Worm (Caenorhabditis elegans) whole organism, L4/young adult: ENCODE data around the gene dhs-24.
"Not testable (repeated sequence)": the region's sequence is repeated elsewhere in the genome, so short reads cannot be mapped to it uniquely, and the experiment has no call there.

ENCODE experiments used
- W03F9.2 ChIP-seq: fragments of 150-350 bp; optimal IDR thresholded peaks from 2 replicates; lab custom pipeline; 2014; ENCODE audit warnings: missing biosample characterization, missing genetic modification characterization
- dao-5 ChIP-seq: sonication (generic microtip); optimal IDR thresholded peaks from 2 replicates; lab custom pipeline; 2016; ENCODE audit warnings: missing genotype, missing genetic modification characterization, moderate library complexity, missing compliant biosample characterization
- him-1 ChIP-seq: sonication (generic microtip); optimal IDR thresholded peaks from 2 replicates; lab custom pipeline; 2016; ENCODE audit warnings: missing genotype, missing genetic modification reagents, missing genetic modification characterization, missing compliant biosample characterization

dhs-24 gene

ce11 chrV:19949721-19950120 lies 3.3 kb upstream of the dhs-24 start, which contains the start of gene Y60A3A.8:
TSS of gene Y60A3A.8 (plus strand) at chrV:19949978.
- not testable (repeated sequence) for TF ChIP-seq W03F9.2, him-1, dao-5 (tag; lab: Kevin White, UChicago)

- not testable (repeated sequence) for TF ChIP-seq dao-5, W03F9.2, him-1 (tag; lab: Kevin White, UChicago)
These were observed 2.6 kb upstream of the dhs-24 start, which contains the start of gene tmed-4 for ce11 chrV:19948993-19949392. TSS of gene tmed-4 (minus strand) at chrV:19949093.

ce11 chrV:19936945-19937344 lies 9.5 kb downstream of the dhs-24 start:
- TF ChIP-seq W03F9.2 (tag; lab: Kevin White, UChicago) (no peak), him-1 (tag; lab: Kevin White, UChicago) (no peak)

ce11 chrV:19934223-19934622 lies 12.2 kb downstream of the dhs-24 start, which contains the start of gene algn-7:
TSS of gene algn-7 (minus strand) at chrV:19934323.
- no peak for TF ChIP-seq W03F9.2 (tag; lab: Kevin White, UChicago)
- no peak for TF ChIP-seq dao-5 (tag; lab: Kevin White, UChicago)
- TF ChIP-seq him-1 (tag; lab: Kevin White, UChicago): no peak

- TF ChIP-seq W03F9.2 (tag; lab: Kevin White, UChicago) (no peak), dao-5 (tag; lab: Kevin White, UChicago) (no peak), him-1 (tag; lab: Kevin White, UChicago) (no peak)
These were observed 22.5 kb downstream of the dhs-24 start, which contains the start of gene skr-4 for ce11 chrV:19923924-19924323. TSS of gene skr-4 (plus strand) at chrV:19924224.

ce11 chrV:19922613-19923012 lies 23.8 kb downstream of the dhs-24 start, which contains the start of gene Y60A3A.16:
TSS of gene Y60A3A.16 (minus strand) at chrV:19922713.
- TF ChIP-seq dao-5 (tag; lab: Kevin White, UChicago) (no peak), W03F9.2 (tag; lab: Kevin White, UChicago) (no peak), him-1 (tag; lab: Kevin White, UChicago) (no peak)

ce11 chrV:19915973-19916605 lies 30.3 kb downstream of the dhs-24 start, which contains the start of the genes chk-2 and Y60A3A.19:
TSS of gene chk-2 (minus strand) at chrV:19916023.
TSS of gene Y60A3A.19 (plus strand) at chrV:19916555.
- no peak for TF ChIP-seq dao-5 (tag; lab: Kevin White, UChicago)
- no peak for TF ChIP-seq W03F9.2 (tag; lab: Kevin White, UChicago)
- no peak for TF ChIP-seq him-1 (tag; lab: Kevin White, UChicago)

- TF ChIP-seq W03F9.2 (tag; lab: Kevin White, UChicago) (no peak), him-1 (tag; lab: Kevin White, UChicago) (no peak), dao-5 (tag; lab: Kevin White, UChicago) (no peak)
These were observed 37.6 kb downstream of the dhs-24 start for ce11 chrV:19908854-19909253.

- TF ChIP-seq him-1 (tag; lab: Kevin White, UChicago): no peak
- TF ChIP-seq W03F9.2 (tag; lab: Kevin White, UChicago): no peak
- TF ChIP-seq dao-5 (tag; lab: Kevin White, UChicago): no peak
These were observed 39.1 kb downstream of the dhs-24 start, which contains the start of gene fars-2 for ce11 chrV:19907365-19907764. TSS of gene fars-2 (minus strand) at chrV:19907434.

ce11 chrV:19905988-19906387 lies 40.4 kb downstream of the dhs-24 start:
- TF ChIP-seq him-1 (tag; lab: Kevin White, UChicago): no peak
- no peak for TF ChIP-seq W03F9.2 (tag; lab: Kevin White, UChicago)
- TF ChIP-seq dao-5 (tag; lab: Kevin White, UChicago): no peak

ce11 chrV:19904790-19905189 lies 41.6 kb downstream of the dhs-24 start:
- TF ChIP-seq dao-5 (tag; lab: Kevin White, UChicago) (no peak), him-1 (tag; lab: Kevin White, UChicago) (no peak), W03F9.2 (tag; lab: Kevin White, UChicago) (no peak)

- TF ChIP-seq dao-5 (tag; lab: Kevin White, UChicago) (no peak), him-1 (tag; lab: Kevin White, UChicago) (no peak), W03F9.2 (tag; lab: Kevin White, UChicago) (no peak)
These were observed 44.6 kb downstream of the dhs-24 start for ce11 chrV:19901826-19902225.

ce11 chrV:19899167-19899566 lies 47.3 kb downstream of the dhs-24 start, which contains the start of gene Y116F11B.14:
TSS of gene Y116F11B.14 (plus strand) at chrV:19899467.
- no peak for TF ChIP-seq dao-5 (tag; lab: Kevin White, UChicago)
- no peak for TF ChIP-seq W03F9.2 (tag; lab: Kevin White, UChicago)
